Fruit fly (Drosophila melanogaster) whole organism, embryonic: ENCODE data around the gene CG11986.

Source experiments
- ATbp ChIP-seq: fragments of 200-800 bp; sonication (Bioruptor generic); optimal IDR thresholded peaks from 2 replicates; lab custom pipeline; 2017; ENCODE audit warnings: missing biosample characterization, mild to moderate bottlenecking, missing genetic modification characterization, missing genetic modification reagents
- Blimp-1 ChIP-seq: fragments of 200-800 bp; sonication (Bioruptor generic); optimal IDR thresholded peaks from 3 replicates; lab custom pipeline; 2018; ENCODE audit warnings: missing biosample characterization, missing genetic modification characterization, mild to moderate bottlenecking, moderate library complexity, missing genetic modification reagents
- CG10431 ChIP-seq: fragments of 200-800 bp; sonication (Bioruptor generic); optimal IDR thresholded peaks from 3 replicates; lab custom pipeline; 2018; ENCODE audit warnings: missing biosample characterization, mild to moderate bottlenecking, missing genetic modification characterization
- CG12155 ChIP-seq: fragments of 200-800 bp; sonication (Bioruptor generic); optimal IDR thresholded peaks from 3 replicates; lab custom pipeline; 2016; ENCODE audit warnings: missing biosample characterization, missing genetic modification characterization
- CG12744 ChIP-seq: fragments of 200-800 bp; sonication (Bioruptor generic); optimal IDR thresholded peaks from 2 replicates; lab custom pipeline; 2016; ENCODE audit warnings: missing biosample characterization, missing genetic modification characterization
- CG13123 ChIP-seq: fragments of 200-800 bp; sonication (Bioruptor generic); optimal IDR thresholded peaks from 2 replicates; lab custom pipeline; 2016; ENCODE audit warnings: missing biosample characterization, missing genetic modification characterization
- CG13287 ChIP-seq: fragments of 200-800 bp; sonication (Bioruptor generic); IDR thresholded peaks from 2 replicates; pipeline ENCODE4 v1.3.6; 2022; ENCODE audit warnings: missing biosample characterization, missing genetic modification characterization; ENCODE audit not compliant: partially characterized antibody
- CG13296 ChIP-seq: fragments of 200-800 bp; sonication (Bioruptor generic); optimal IDR thresholded peaks from 3 replicates; lab custom pipeline; 2018; ENCODE audit warnings: missing biosample characterization, mild to moderate bottlenecking, missing genetic modification characterization
- CG14965 ChIP-seq: fragments of 200-800 bp; sonication (Bioruptor generic); optimal IDR thresholded peaks from 2 replicates; lab custom pipeline; 2016; ENCODE audit warnings: missing biosample characterization, missing genetic modification characterization, borderline replicate concordance
- CG1647 ChIP-seq: fragments of 200-800 bp; sonication (Bioruptor generic); optimal IDR thresholded peaks from 3 replicates; lab custom pipeline; 2016; ENCODE audit warnings: missing biosample characterization, missing genetic modification characterization
- CG17385 ChIP-seq: fragments of 200-800 bp; sonication (Bioruptor generic); optimal IDR thresholded peaks from 3 replicates; lab custom pipeline; 2018; ENCODE audit warnings: missing biosample characterization, mild to moderate bottlenecking, missing genetic modification characterization
- CG2678 ChIP-seq: fragments of 200-800 bp; sonication (Bioruptor generic); optimal IDR thresholded peaks from 3 replicates; lab custom pipeline; 2019; ENCODE audit warnings: missing biosample characterization, mild to moderate bottlenecking, missing genetic modification characterization, moderate library complexity
- CG3065 ChIP-seq: fragments of 200-800 bp; sonication (Bioruptor generic); optimal IDR thresholded peaks from 2 replicates; lab custom pipeline; 2016; ENCODE audit warnings: missing biosample characterization, missing genetic modification characterization
- CG31441 ChIP-seq: fragments of 200-800 bp; sonication (Bioruptor generic); IDR thresholded peaks from 2 replicates; pipeline ENCODE4 v1.3.6; 2022; ENCODE audit warnings: missing biosample characterization, missing genetic modification characterization
- CG3163 ChIP-seq: fragments of 200-800 bp; sonication (Bioruptor generic); optimal IDR thresholded peaks from 3 replicates; lab custom pipeline; 2016; ENCODE audit warnings: missing biosample characterization, missing genetic modification characterization
- CG3726 ChIP-seq: fragments of 200-800 bp; sonication (Bioruptor generic); IDR thresholded peaks from 3 replicates; pipeline ENCODE4, ENCODE4 v1.3.6; 2022; ENCODE audit warnings: missing biosample characterization, missing genetic modification characterization
- CG3847 ChIP-seq: fragments of 200-800 bp; sonication (Bioruptor generic); IDR thresholded peaks from 2 replicates; pipeline ENCODE4 v1.3.6; 2022; ENCODE audit warnings: missing biosample characterization, missing genetic modification characterization
- CG7928 ChIP-seq: fragments of 200-800 bp; sonication (Bioruptor generic); optimal IDR thresholded peaks from 2 replicates; lab custom pipeline; 2017; ENCODE audit warnings: missing biosample characterization, mild to moderate bottlenecking, missing genetic modification characterization
- CG8290 ChIP-seq, 3 experiments: fragments of 200-800 bp; sonication (Bioruptor generic); optimal IDR thresholded peaks; 2 replicates each; lab custom pipeline; 2016 to 2019; ENCODE audit warnings: missing biosample characterization in 3 of 3, missing genetic modification characterization in 3 of 3, mild to moderate bottlenecking in 2 of 3, moderate library complexity in 1 of 3
- CG8359 ChIP-seq: fragments of 200-800 bp; sonication (Bioruptor generic); optimal IDR thresholded peaks from 2 replicates; lab custom pipeline; 2017; ENCODE audit warnings: missing biosample characterization, mild to moderate bottlenecking, missing genetic modification characterization, borderline replicate concordance
- CG9215 ChIP-seq: fragments of 200-800 bp; sonication (Bioruptor generic); IDR thresholded peaks from 2 replicates; pipeline ENCODE4 v1.3.6; 2022; ENCODE audit warnings: missing biosample characterization, missing genetic modification characterization
- CG9609 ChIP-seq: fragments of 200-800 bp; sonication (Bioruptor generic); optimal IDR thresholded peaks from 3 replicates; lab custom pipeline; 2016; ENCODE audit warnings: missing biosample characterization, missing genetic modification characterization
- Dbx ChIP-seq: fragments of 200-800 bp; sonication (Bioruptor generic); IDR thresholded peaks from 3 replicates; pipeline ENCODE4 v1.3.6; 2022; ENCODE audit warnings: missing biosample characterization, missing genetic modification characterization
- Dfd ChIP-seq, 2 experiments: fragments of >200 bp; optimal IDR thresholded peaks; 2 replicates each; lab custom pipeline; 2017; ENCODE audit warnings: missing biosample characterization in 2 of 2, missing genetic modification characterization in 2 of 2
- Elba2 ChIP-seq: fragments of 200-800 bp; sonication (Bioruptor generic); optimal IDR thresholded peaks from 3 replicates; lab custom pipeline; 2016; ENCODE audit warnings: missing biosample characterization, missing genetic modification characterization
- H15 ChIP-seq: fragments of 200-800 bp; sonication (Bioruptor generic); IDR thresholded peaks from 3 replicates; pipeline ENCODE4 v1.3.6; 2022; ENCODE audit warnings: missing biosample characterization, missing genetic modification characterization
- MTF-1 ChIP-seq: fragments of 200-800 bp; sonication (Bioruptor generic); optimal IDR thresholded peaks from 2 replicates; lab custom pipeline; 2018; ENCODE audit warnings: missing biosample characterization, mild to moderate bottlenecking, missing genetic modification characterization, borderline replicate concordance
- NC2β ChIP-seq: fragments of 200-800 bp; sonication (Bioruptor generic); optimal IDR thresholded peaks from 2 replicates; lab custom pipeline; 2016; ENCODE audit warnings: missing biosample characterization, missing genetic modification characterization
- Neu2 ChIP-seq: fragments of 200-800 bp; sonication (Bioruptor generic); optimal IDR thresholded peaks from 3 replicates; lab custom pipeline; 2016; ENCODE audit warnings: missing biosample characterization, missing genetic modification characterization, borderline replicate concordance
- Optix ChIP-seq: fragments of 200-800 bp; sonication (Bioruptor generic); IDR thresholded peaks from 3 replicates; pipeline ENCODE4 v1.3.6; 2022; ENCODE audit warnings: missing biosample characterization, missing genetic modification characterization
- Side ChIP-seq: fragments of 200-800 bp; sonication (Bioruptor generic); optimal IDR thresholded peaks from 2 replicates; lab custom pipeline; 2016; ENCODE audit warnings: missing biosample characterization, missing genetic modification characterization
- Sox102F ChIP-seq: fragments of 200-800 bp; sonication (Bioruptor generic); optimal IDR thresholded peaks from 2 replicates; lab custom pipeline; 2018; ENCODE audit warnings: missing biosample characterization, mild to moderate bottlenecking, missing genetic modification characterization, moderate library complexity
- Xbp1 ChIP-seq: fragments of 200-800 bp; sonication (Bioruptor generic); optimal IDR thresholded peaks from 3 replicates; lab custom pipeline; 2016; ENCODE audit warnings: missing biosample characterization, mild to moderate bottlenecking, missing genetic modification characterization
- ase ChIP-seq: fragments of 200-800 bp; sonication (Bioruptor generic); IDR thresholded peaks from 3 replicates; pipeline ENCODE4 v1.3.6; 2022; ENCODE audit warnings: missing biosample characterization, missing genetic modification characterization
- dimm ChIP-seq: fragments of 200-800 bp; sonication (Bioruptor generic); IDR thresholded peaks from 2 replicates; pipeline ENCODE4 v1.3.6; 2022; ENCODE audit warnings: missing biosample characterization, missing genetic modification characterization
- dysf ChIP-seq: fragments of 200-800 bp; sonication (Bioruptor generic); IDR thresholded peaks from 3 replicates; pipeline ENCODE4 v1.3.6; 2022; ENCODE audit warnings: missing biosample characterization, missing genetic modification characterization
- exex ChIP-seq: fragments of 200-800 bp; sonication (Bioruptor generic); optimal IDR thresholded peaks from 4 replicates; lab custom pipeline; 2018; ENCODE audit warnings: missing biosample characterization, mild to moderate bottlenecking, missing genetic modification characterization, moderate library complexity
- ftz-f1 ChIP-seq: fragments of 200-800 bp; sonication (Bioruptor generic); optimal IDR thresholded peaks from 2 replicates; lab custom pipeline; 2016; ENCODE audit warnings: missing biosample characterization, missing genetic modification characterization
- fu2 ChIP-seq: fragments of 200-800 bp; sonication (Bioruptor generic); optimal IDR thresholded peaks from 2 replicates; lab custom pipeline; 2016; ENCODE audit warnings: missing biosample characterization, missing genetic modification characterization
- gfzf ChIP-seq: fragments of 200-800 bp; sonication (Bioruptor generic); optimal IDR thresholded peaks from 2 replicates; lab custom pipeline; 2016; ENCODE audit warnings: missing biosample characterization, mild to moderate bottlenecking, missing genetic modification characterization, moderate library complexity
- gsb ChIP-seq: fragments of 200-800 bp; sonication (Bioruptor generic); IDR thresholded peaks from 2 replicates; pipeline ENCODE4 v1.3.6; 2022; ENCODE audit warnings: missing biosample characterization, missing genetic modification characterization
- lmd ChIP-seq: fragments of 200-800 bp; sonication (Bioruptor generic); IDR thresholded peaks from 2 replicates; pipeline ENCODE4 v1.3.6; 2022; ENCODE audit warnings: missing biosample characterization, missing genetic modification characterization
- mam ChIP-seq: fragments of 200-800 bp; sonication (Bioruptor generic); optimal IDR thresholded peaks from 3 replicates; lab custom pipeline; 2016; ENCODE audit warnings: missing biosample characterization, missing genetic modification characterization
- nau ChIP-seq: fragments of 200-800 bp; sonication (Bioruptor generic); optimal IDR thresholded peaks from 3 replicates; lab custom pipeline; 2017; ENCODE audit warnings: missing biosample characterization, mild to moderate bottlenecking, missing genetic modification characterization, missing genetic modification reagents
- pzg ChIP-seq: fragments of 200-800 bp; sonication (Bioruptor generic); optimal IDR thresholded peaks from 3 replicates; lab custom pipeline; 2018; ENCODE audit warnings: missing biosample characterization, mild to moderate bottlenecking, missing genetic modification characterization, moderate library complexity
- sc ChIP-seq, 3 experiments: fragments of >200 bp in 2 of 3; fragments of 200-800 bp in 1 of 3; sonication (Bioruptor generic) in 1 of 3; optimal IDR thresholded peaks; 2 replicates in 2 of 3; 3 replicates in 1 of 3; lab custom pipeline; 2017; ENCODE audit warnings: mild to moderate bottlenecking in 1 of 3, missing biosample characterization in 1 of 3, missing genetic modification characterization in 1 of 3, missing genetic modification reagents in 1 of 3
- scrt ChIP-seq: fragments of 200-800 bp; sonication (Bioruptor generic); optimal IDR thresholded peaks from 2 replicates; lab custom pipeline; 2018; ENCODE audit warnings: missing biosample characterization, mild to moderate bottlenecking, missing genetic modification characterization, moderate library complexity
- sisA ChIP-seq: fragments of 200-800 bp; sonication (Bioruptor generic); IDR thresholded peaks from 2 replicates; pipeline ENCODE4 v1.3.6; 2022; ENCODE audit warnings: missing biosample characterization, missing genetic modification characterization
- tna ChIP-seq: fragments of 200-800 bp; sonication (Bioruptor generic); IDR thresholded peaks from 2 replicates; pipeline ENCODE4 v1.3.6; 2022; ENCODE audit warnings: missing biosample characterization, missing genetic modification characterization; ENCODE audit not compliant: partially characterized antibody
- wek ChIP-seq: fragments of 200-800 bp; sonication (Bioruptor generic); optimal IDR thresholded peaks from 3 replicates; lab custom pipeline; 2018; ENCODE audit warnings: missing biosample characterization, mild to moderate bottlenecking, missing genetic modification characterization, moderate library complexity
- zfh2 ChIP-seq: fragments of 200-800 bp; sonication (Bioruptor generic); optimal IDR thresholded peaks from 2 replicates; lab custom pipeline; 2016; ENCODE audit warnings: missing biosample characterization, missing genetic modification characterization

Gene CG11986

dm6 chr3R:9006129-9006528, 9.1 kb upstream of the CG11986 start, which contains the start of the genes Prosbeta3 and Iru (continued):
- TF ChIP-seq Xbp1 (GFP tag; lab: Kevin White, UChicago) (no peak), NC2β (GFP tag; lab: Kevin White, UChicago) (no peak), Sox102F (no peak), Dbx (GFP tag; lab: Robert Waterston, UW) (no peak), CG1647 (GFP tag; lab: Kevin White, UChicago) (no peak), CG2678 (tag; lab: Kevin White, UChicago) (no peak), CG8359 (GFP tag; lab: Kevin White, UChicago) (no peak), sc (optimal IDR thresholded peaks at IDR 0.05; lab: Kevin White, UChicago) (no peak), sc (GFP tag; optimal IDR thresholded peaks at IDR 0.05; lab: Kevin White, UChicago) (no peak), gfzf (GFP tag; lab: Kevin White, UChicago) (peak; percentile 87), CG12155 (GFP tag; lab: Kevin White, UChicago) (no peak), CG12744 (GFP tag; lab: Kevin White, UChicago) (no peak), sisA (GFP tag; lab: Robert Waterston, UW) (no peak), CG17385 (no peak), CG13123 (GFP tag; lab: Kevin White, UChicago) (no peak), pzg (GFP tag; lab: Kevin White, UChicago) (peak; percentile 80), lmd (GFP tag; lab: Robert Waterston, UW) (no peak), CG7928 (no peak), CG31441 (GFP tag; lab: Robert Waterston, UW) (no peak), zfh2 (GFP tag; lab: Kevin White, UChicago) (no peak), mam (GFP tag; lab: Kevin White, UChicago) (peak; percentile 14), MTF-1 (no peak), ftz-f1 (GFP tag; lab: Kevin White, UChicago) (no peak), Dfd (GFP tag; optimal IDR thresholded peaks at IDR 0.05; lab: Kevin White, UChicago) (no peak), tna (GFP tag; lab: Robert Waterston, UW) (no peak), CG3065 (GFP tag; lab: Kevin White, UChicago) (no peak), H15 (GFP tag; lab: Robert Waterston, UW) (no peak), Elba2 (GFP tag; lab: Kevin White, UChicago) (peak; percentile 61), scrt (GFP tag; lab: Kevin White, UChicago) (no peak), CG13287 (GFP tag; lab: Robert Waterston, UW) (no peak), CG9215 (GFP tag; lab: Robert Waterston, UW) (no peak), CG13296 (no peak), dysf (GFP tag; lab: Robert Waterston, UW) (no peak), ase (GFP tag; lab: Robert Waterston, UW) (no peak), wek (no peak), nau (GFP tag; lab: Kevin White, UChicago) (no peak), CG3163 (GFP tag; lab: Kevin White, UChicago) (no peak), CG14965 (GFP tag; lab: Kevin White, UChicago) (no peak), ATbp (GFP tag; lab: Kevin White, UChicago) (no peak), CG3726 (GFP tag; lab: Robert Waterston, UW) (no peak), dimm (GFP tag; lab: Robert Waterston, UW) (no peak), gsb (no peak), exex (tag; lab: Kevin White, UChicago) (no peak), CG9609 (no peak), Blimp-1 (GFP tag; lab: Kevin White, UChicago) (no peak), fu2 (GFP tag; lab: Kevin White, UChicago) (no peak), CG8290 (GFP tag; optimal IDR thresholded peaks at IDR 0.05; lab: Kevin White, UChicago) (peak; percentile 12), CG8290 (tag; optimal IDR thresholded peaks at IDR 0.05; lab: Kevin White, UChicago) (no peak), CG3847 (GFP tag; lab: Robert Waterston, UW) (peak; percentile 48; the same call in 1 of the 2 replicates), Side (GFP tag; lab: Kevin White, UChicago) (no peak), Optix (GFP tag; lab: Robert Waterston, UW) (no peak), CG10431 (GFP tag; lab: Kevin White, UChicago) (no peak), Neu2 (no peak)
